Worm (Caenorhabditis elegans) whole organism, early embryonic: Measurements from ENCODE around the gene srt-31.

Source experiments
- B0310.2 ChIP-seq: sonication (generic microtip); optimal IDR thresholded peaks from 2 replicates; lab custom pipeline; 2016; ENCODE audit warnings: mild to moderate bottlenecking, missing genetic modification characterization, missing compliant biosample characterization
- F13C5.2 ChIP-seq: sonication (generic microtip); optimal IDR thresholded peaks from 2 replicates; lab custom pipeline; 2017; ENCODE audit warnings: mild to moderate bottlenecking, missing genetic modification characterization, inconsistent platforms, missing compliant biosample characterization
- hnd-1 ChIP-seq: sonication (generic microtip); optimal IDR thresholded peaks from 2 replicates; lab custom pipeline; 2016; ENCODE audit warnings: missing genetic modification characterization, missing compliant biosample characterization
- pes-1 ChIP-seq: fragments of 200-800 bp; sonication (Bioruptor generic); IDR thresholded peaks from 2 replicates; pipeline ENCODE4 v1.3.6; 2022; ENCODE audit warnings: missing genetic modification reagents, missing genetic modification characterization, missing compliant biosample characterization
- sea-1 ChIP-seq: fragments of 200-800 bp; sonication (Bioruptor generic); conservative IDR thresholded peaks from 2 replicates; pipeline ENCODE4 v1.3.6; 2022; ENCODE audit warnings: missing genetic modification characterization, missing compliant biosample characterization
- tbx-11 ChIP-seq: fragments of 200-800 bp; sonication (Bioruptor generic); IDR thresholded peaks from 2 replicates; pipeline ENCODE4 v1.3.6; 2022; ENCODE audit warnings: missing genetic modification characterization, missing compliant biosample characterization
- tra-4 ChIP-seq: sonication (generic microtip); optimal IDR thresholded peaks from 2 replicates; lab custom pipeline; 2017; ENCODE audit warnings: missing genetic modification characterization, missing compliant biosample characterization

ce11 chrV:440923-441322 lies 31.8 kb upstream of the srt-31 start, which contains the start of gene B0554.7:
- TF ChIP-seq pes-1: no peak
- no peak for TF ChIP-seq tra-4 (tag; lab: Kevin White, UChicago)
- no peak for TF ChIP-seq B0310.2 (tag; lab: Kevin White, UChicago)
- no peak for TF ChIP-seq sea-1 (GFP tag; lab: Robert Waterston, UW)
- no peak for TF ChIP-seq hnd-1 (tag; lab: Kevin White, UChicago)
- TF ChIP-seq F13C5.2 (tag; lab: Kevin White, UChicago): no peak
- no peak for TF ChIP-seq tbx-11 (GFP tag; lab: Robert Waterston, UW)
